Fruit fly (Drosophila melanogaster) whole organism, embryonic: ENCODE measurements around the gene CG12182.

ENCODE experiments used
- Atf-2 ChIP-seq: fragments of 200-800 bp; sonication (Bioruptor generic); optimal IDR thresholded peaks from 2 replicates; lab custom pipeline; 2016; ENCODE audit warnings: missing biosample characterization, missing genetic modification characterization
- Atf6 ChIP-seq: fragments of 200-800 bp; sonication (Bioruptor generic); IDR thresholded peaks from 2 replicates; pipeline ENCODE4 v1.3.6; 2022; ENCODE audit warnings: missing biosample characterization, missing genetic modification characterization
- CG10959 ChIP-seq: fragments of 200-800 bp; sonication (Bioruptor generic); IDR thresholded peaks from 2 replicates; pipeline ENCODE4 v1.3.6; 2022; ENCODE audit warnings: missing biosample characterization, missing genetic modification characterization
- CG10979 ChIP-seq: fragments of 200-800 bp; sonication (Bioruptor generic); optimal IDR thresholded peaks from 2 replicates; lab custom pipeline; 2018; ENCODE audit warnings: missing biosample characterization, mild to moderate bottlenecking, missing genetic modification characterization, moderate library complexity
- CG11504 ChIP-seq: fragments of 200-800 bp; sonication (Bioruptor generic); optimal IDR thresholded peaks from 3 replicates; lab custom pipeline; 2019; ENCODE audit warnings: missing biosample characterization, mild to moderate bottlenecking, missing genetic modification characterization, moderate library complexity
- CG12071 ChIP-seq: fragments of 200-800 bp; sonication (Bioruptor generic); optimal IDR thresholded peaks from 3 replicates; lab custom pipeline; 2018; ENCODE audit warnings: missing biosample characterization, mild to moderate bottlenecking, missing genetic modification characterization
- CG12744 ChIP-seq: fragments of 200-800 bp; sonication (Bioruptor generic); optimal IDR thresholded peaks from 2 replicates; lab custom pipeline; 2016; ENCODE audit warnings: missing biosample characterization, missing genetic modification characterization
- CG13424 ChIP-seq: fragments of 200-800 bp; sonication (Bioruptor generic); optimal IDR thresholded peaks from 2 replicates; lab custom pipeline; 2019; ENCODE audit warnings: missing biosample characterization, mild to moderate bottlenecking, missing genetic modification characterization, moderate library complexity
- CG14050 ChIP-seq: fragments of 200-800 bp; sonication (Bioruptor generic); IDR thresholded peaks from 3 replicates; pipeline ENCODE4 v1.3.6; 2022; ENCODE audit warnings: missing biosample characterization, missing genetic modification characterization
- CG14710 ChIP-seq: fragments of 200-800 bp; sonication (Bioruptor generic); optimal IDR thresholded peaks from 3 replicates; lab custom pipeline; 2019; ENCODE audit warnings: missing biosample characterization, mild to moderate bottlenecking, missing genetic modification characterization, moderate library complexity
- CG1603 ChIP-seq: fragments of 200-800 bp; sonication (Bioruptor generic); optimal IDR thresholded peaks from 2 replicates; lab custom pipeline; 2019; ENCODE audit warnings: missing biosample characterization, mild to moderate bottlenecking, missing genetic modification characterization, moderate library complexity
- CG1832 ChIP-seq: fragments of 200-800 bp; sonication (Bioruptor generic); optimal IDR thresholded peaks from 2 replicates; lab custom pipeline; 2017; ENCODE audit warnings: missing biosample characterization, mild to moderate bottlenecking, missing genetic modification characterization, inconsistent platforms
- CG2116 ChIP-seq: fragments of 200-800 bp; sonication (Bioruptor generic); optimal IDR thresholded peaks from 3 replicates; lab custom pipeline; 2018; ENCODE audit warnings: missing biosample characterization, mild to moderate bottlenecking, missing genetic modification characterization
- CG32772 ChIP-seq: fragments of 200-800 bp; sonication (Bioruptor generic); IDR thresholded peaks from 2 replicates; pipeline ENCODE4 v1.3.6; 2022; ENCODE audit warnings: missing biosample characterization, missing genetic modification characterization
- CG3995 ChIP-seq: fragments of 200-800 bp; sonication (Bioruptor generic); optimal IDR thresholded peaks from 3 replicates; lab custom pipeline; 2016; ENCODE audit warnings: missing biosample characterization, missing genetic modification characterization
- CG4730 ChIP-seq: fragments of 200-800 bp; sonication (Bioruptor generic); IDR thresholded peaks from 2 replicates; pipeline ENCODE4 v1.3.6; 2022; ENCODE audit warnings: missing biosample characterization, missing genetic modification characterization
- CG5245 ChIP-seq: fragments of 200-800 bp; sonication (Bioruptor generic); optimal IDR thresholded peaks from 3 replicates; lab custom pipeline; 2016; ENCODE audit warnings: missing biosample characterization, missing genetic modification characterization
- CG8388 ChIP-seq: fragments of 200-800 bp; sonication (Bioruptor generic); optimal IDR thresholded peaks from 2 replicates; lab custom pipeline; 2019; ENCODE audit warnings: missing biosample characterization, mild to moderate bottlenecking, missing genetic modification characterization, moderate library complexity
- CG9797 ChIP-seq: fragments of 200-800 bp; sonication (Bioruptor generic); optimal IDR thresholded peaks from 3 replicates; lab custom pipeline; 2018; ENCODE audit warnings: missing biosample characterization, mild to moderate bottlenecking, missing genetic modification characterization
- Deaf1 ChIP-seq: fragments of 200-800 bp; optimal IDR thresholded peaks from 3 replicates; lab custom pipeline; 2019; ENCODE audit warnings: missing biosample characterization, mild to moderate bottlenecking, missing genetic modification characterization, moderate library complexity
- Dip2 ChIP-seq: fragments of 200-800 bp; sonication (Bioruptor generic); IDR thresholded peaks from 2 replicates; pipeline ENCODE4 v1.3.6; 2022; ENCODE audit warnings: missing biosample characterization, missing genetic modification characterization
- E2f2 ChIP-seq: fragments of 200-800 bp; sonication (Bioruptor generic); IDR thresholded peaks from 2 replicates; pipeline ENCODE4 v1.3.6; 2022; ENCODE audit warnings: missing biosample characterization, missing genetic modification characterization
- HLH3B ChIP-seq: fragments of 200-800 bp; sonication (Bioruptor generic); IDR thresholded peaks from 2 replicates; pipeline ENCODE4 v1.3.6; 2022; ENCODE audit warnings: missing biosample characterization, missing genetic modification characterization
- HmgD ChIP-seq: fragments of 200-800 bp; sonication (Bioruptor generic); optimal IDR thresholded peaks from 3 replicates; lab custom pipeline; 2016; ENCODE audit warnings: missing biosample characterization, missing genetic modification characterization
- Hr3 ChIP-seq: fragments of 200-800 bp; sonication (Bioruptor generic); optimal IDR thresholded peaks from 3 replicates; lab custom pipeline; 2016; ENCODE audit warnings: missing biosample characterization, missing genetic modification characterization
- Hr39 ChIP-seq: fragments of >200 bp; optimal IDR thresholded peaks from 2 replicates; lab custom pipeline; 2017
- Max ChIP-seq: fragments of 200-800 bp; sonication (Bioruptor generic); optimal IDR thresholded peaks from 2 replicates; lab custom pipeline; 2016; ENCODE audit warnings: missing biosample characterization, mild to moderate bottlenecking, missing genetic modification characterization
- NC2α ChIP-seq: fragments of 200-800 bp; sonication (Bioruptor generic); optimal IDR thresholded peaks from 2 replicates; lab custom pipeline; 2016; ENCODE audit warnings: missing biosample characterization, missing genetic modification characterization
- NFAT ChIP-seq: fragments of 200-800 bp; sonication (Bioruptor generic); IDR thresholded peaks from 2 replicates; pipeline ENCODE4 v1.3.6; 2022; ENCODE audit warnings: missing biosample characterization, missing genetic modification characterization
- Nf-YA ChIP-seq: fragments of 200-800 bp; sonication (Bioruptor generic); IDR thresholded peaks from 2 replicates; pipeline ENCODE4 v1.3.6; 2022; ENCODE audit warnings: missing biosample characterization, missing genetic modification characterization
- Oaz ChIP-seq: fragments of 200-800 bp; sonication (Bioruptor generic); IDR thresholded peaks from 2 replicates; pipeline ENCODE4 v1.3.6; 2022; ENCODE audit warnings: missing biosample characterization, missing genetic modification characterization
- Scr ChIP-seq: fragments of 200-800 bp; sonication (Bioruptor generic); IDR thresholded peaks from 2 replicates; pipeline ENCODE4 v1.3.6; 2022; ENCODE audit warnings: missing biosample characterization, missing genetic modification characterization; ENCODE audit not compliant: partially characterized antibody
- Vsx1 ChIP-seq: fragments of 200-800 bp; sonication (Bioruptor generic); optimal IDR thresholded peaks from 2 replicates; lab custom pipeline; 2017; ENCODE audit warnings: missing biosample characterization, mild to moderate bottlenecking, missing genetic modification characterization, missing genetic modification reagents
- Xbp1 ChIP-seq: fragments of 200-800 bp; sonication (Bioruptor generic); optimal IDR thresholded peaks from 3 replicates; lab custom pipeline; 2016; ENCODE audit warnings: missing biosample characterization, mild to moderate bottlenecking, missing genetic modification characterization
- ac ChIP-seq: fragments of 200-800 bp; sonication (Bioruptor generic); optimal IDR thresholded peaks from 3 replicates; lab custom pipeline; 2017; ENCODE audit warnings: missing biosample characterization, mild to moderate bottlenecking, missing genetic modification characterization
- ato ChIP-seq: fragments of 200-800 bp; sonication (Bioruptor generic); IDR thresholded peaks from 2 replicates; pipeline ENCODE4 v1.3.6; 2022; ENCODE audit warnings: missing biosample characterization, missing genetic modification characterization; ENCODE audit not compliant: partially characterized antibody
- bowl ChIP-seq: fragments of 200-800 bp; sonication (Bioruptor generic); IDR thresholded peaks from 2 replicates; pipeline ENCODE4 v1.3.6; 2022; ENCODE audit warnings: missing biosample characterization, missing genetic modification characterization
- ci ChIP-seq: fragments of 200-800 bp; sonication (Bioruptor generic); IDR thresholded peaks from 3 replicates; pipeline ENCODE4 v1.3.6; 2022; ENCODE audit warnings: missing biosample characterization, missing genetic modification characterization
- croc ChIP-seq: fragments of 200-800 bp; sonication (Bioruptor generic); conservative IDR thresholded peaks from 3 replicates; pipeline ENCODE4 v1.3.6; 2022; ENCODE audit warnings: missing biosample characterization, missing genetic modification characterization
- cwo ChIP-seq: fragments of 200-800 bp; sonication (Bioruptor generic); optimal IDR thresholded peaks from 3 replicates; lab custom pipeline; 2017; ENCODE audit warnings: missing biosample characterization, missing genetic modification characterization, mild to moderate bottlenecking, moderate library complexity, missing genetic modification reagents
- dati ChIP-seq: fragments of 200-800 bp; sonication (Bioruptor generic); IDR thresholded peaks from 2 replicates; pipeline ENCODE4 v1.3.6; 2022; ENCODE audit warnings: missing biosample characterization, missing genetic modification characterization
- dmrt99B ChIP-seq: fragments of 200-800 bp; sonication (Bioruptor generic); optimal IDR thresholded peaks from 2 replicates; lab custom pipeline; 2018; ENCODE audit warnings: missing biosample characterization, mild to moderate bottlenecking, missing genetic modification characterization, moderate library complexity
- ftz-f1 ChIP-seq: fragments of 200-800 bp; sonication (Bioruptor generic); optimal IDR thresholded peaks from 2 replicates; lab custom pipeline; 2016; ENCODE audit warnings: missing biosample characterization, missing genetic modification characterization
- hb ChIP-seq: fragments of 200-800 bp; sonication (Bioruptor generic); IDR thresholded peaks from 3 replicates; pipeline ENCODE4 v1.3.6; 2022; ENCODE audit warnings: missing biosample characterization, missing genetic modification characterization; ENCODE audit not compliant: partially characterized antibody
- ind ChIP-seq: fragments of 200-800 bp; sonication (Bioruptor generic); optimal IDR thresholded peaks from 3 replicates; lab custom pipeline; 2016; ENCODE audit warnings: missing biosample characterization, missing genetic modification characterization
- jing ChIP-seq: fragments of 200-800 bp; sonication (Bioruptor generic); optimal IDR thresholded peaks from 2 replicates; lab custom pipeline; 2018; ENCODE audit warnings: missing biosample characterization, mild to moderate bottlenecking, missing genetic modification characterization
- pan ChIP-seq, 4 experiments: fragments of >200 bp in 3 of 4; fragments of 200-800 bp in 1 of 4; sonication (Bioruptor generic) in 1 of 4; optimal IDR thresholded peaks in 3 of 4; IDR thresholded peaks in 1 of 4; 2 replicates each; pipeline versions ENCODE4 v1.3.6 to Lab custom; 2017 to 2022; ENCODE audit warnings: missing biosample characterization in 2 of 4, missing genetic modification characterization in 2 of 4, mixed read lengths in 1 of 4
- repo ChIP-seq: fragments of 200-800 bp; sonication (Bioruptor generic); optimal IDR thresholded peaks from 2 replicates; lab custom pipeline; 2016; ENCODE audit warnings: missing biosample characterization, missing genetic modification characterization
- schlank ChIP-seq: fragments of 200-800 bp; sonication (Bioruptor generic); optimal IDR thresholded peaks from 2 replicates; lab custom pipeline; 2018; ENCODE audit warnings: missing biosample characterization, mild to moderate bottlenecking, missing genetic modification characterization

CG12182 gene

DNA sequence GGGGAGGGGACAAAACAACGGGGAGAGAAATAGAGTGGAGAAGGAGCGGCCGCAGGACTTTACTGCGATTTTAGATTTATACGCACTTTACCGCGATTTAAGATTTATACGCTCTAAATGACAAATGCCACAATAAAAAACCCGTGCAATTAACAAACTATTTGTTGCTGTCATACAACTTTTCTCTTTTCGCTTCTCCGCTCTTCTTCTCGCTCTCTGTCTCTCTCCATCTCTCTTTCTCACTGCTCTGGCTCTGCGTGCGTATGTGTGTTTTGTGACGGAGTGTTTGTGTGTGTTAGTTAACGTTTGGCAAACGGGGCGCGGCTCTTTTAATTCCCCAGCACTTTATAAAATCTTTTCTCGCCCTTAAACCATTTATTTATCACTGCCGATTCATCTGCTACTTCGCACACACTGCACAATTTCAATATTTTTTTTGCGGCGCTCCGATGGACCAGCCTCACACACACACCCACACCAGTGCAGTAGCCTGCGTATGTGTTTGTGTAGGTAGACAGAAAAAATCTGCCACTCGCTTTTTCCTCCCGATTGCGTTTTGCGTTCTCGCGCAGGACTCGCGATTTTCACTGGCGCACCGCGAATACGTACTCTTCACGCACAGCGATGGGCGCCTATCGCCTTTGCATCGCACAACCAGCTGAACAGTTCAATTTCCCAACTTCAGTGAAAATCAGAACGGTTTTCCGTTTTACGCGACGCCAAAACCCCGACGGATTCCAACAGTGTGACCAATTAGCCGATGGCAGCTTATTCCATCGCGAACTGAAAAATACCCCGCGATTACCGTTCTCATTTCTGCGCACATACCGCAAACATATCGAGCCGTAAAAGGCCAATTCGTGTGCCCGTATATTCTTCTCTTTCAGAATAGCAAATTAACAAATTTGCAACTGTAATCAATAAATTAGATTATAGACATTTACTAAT lies 13.3 kb downstream of the CG12182 start, which contains the start of gene msn:
Gene msn, minus strand, starts transcription at position 747 of the 948 bp plus-strand sequence.
- TF ChIP-seq jing (GFP tag; lab: Kevin White, UChicago) (no peak), CG1832 (GFP tag; lab: Kevin White, UChicago) (peak; percentile 47), dmrt99B (no peak), pan (optimal IDR thresholded peaks at IDR 0.05; lab: Kevin White, UChicago) (no peak), pan (GFP tag; optimal IDR thresholded peaks at IDR 0.05 in 1 of 2, IDR thresholded peaks at IDR 0.05 in 1 of 2) (peak in 1 of 2 experiments; percentile 50), Deaf1 (peak; percentile 57), CG10979 (tag; lab: Kevin White, UChicago) (no peak), dati (no peak), ind (no peak), CG11504 (tag; lab: Kevin White, UChicago) (no peak), Scr (GFP tag; lab: Robert Waterston, UW) (peak; percentile 41), croc (GFP tag; lab: Robert Waterston, UW) (no peak), CG13424 (tag; lab: Kevin White, UChicago) (no peak), Hr39 (no peak), schlank (tag; lab: Kevin White, UChicago) (no peak), bowl (no peak), CG9797 (peak; percentile 91), hb (GFP tag; lab: Robert Waterston, UW) (no peak; the same call in 2 of the 3 replicates), HmgD (GFP tag; lab: Kevin White, UChicago) (peak; percentile 55), cwo (GFP tag; lab: Kevin White, UChicago) (no peak), E2f2 (GFP tag; lab: Robert Waterston, UW) (peak; percentile 30), Dip2 (GFP tag; lab: Robert Waterston, UW) (no peak), CG5245 (GFP tag; lab: Kevin White, UChicago) (no peak), CG14050 (GFP tag; lab: Robert Waterston, UW) (no peak), CG8388 (GFP tag; lab: Kevin White, UChicago) (no peak), CG14710 (tag; lab: Kevin White, UChicago) (no peak), ato (peak; percentile 39; the same call in 1 of the 2 replicates), HLH3B (GFP tag; lab: Robert Waterston, UW) (no peak), ac (peak; percentile 19), Hr3 (GFP tag; lab: Kevin White, UChicago) (no peak), Nf-YA (no peak), NFAT (GFP tag; lab: Robert Waterston, UW) (peak; percentile 43; the same call in 1 of the 2 replicates), CG32772 (GFP tag; lab: Robert Waterston, UW) (no peak), ftz-f1 (GFP tag; lab: Kevin White, UChicago) (no peak), repo (peak; percentile 40), ci (GFP tag; lab: Robert Waterston, UW) (peak; percentile 65; the same call in 2 of the 3 replicates), CG12071 (peak; percentile 58), CG2116 (GFP tag; lab: Kevin White, UChicago) (peak; percentile 55), Vsx1 (GFP tag; lab: Kevin White, UChicago) (no peak), Atf6 (peak; percentile 52; the same call in 1 of the 2 replicates), Oaz (GFP tag; lab: Robert Waterston, UW) (no peak), NC2α (GFP tag; lab: Kevin White, UChicago) (no peak), CG3995 (GFP tag; lab: Kevin White, UChicago) (no peak), CG4730 (no peak), CG12744 (GFP tag; lab: Kevin White, UChicago) (no peak), Max (GFP tag; lab: Kevin White, UChicago) (no peak), CG1603 (peak; percentile 68), Xbp1 (GFP tag; lab: Kevin White, UChicago) (no peak), Atf-2 (GFP tag; lab: Kevin White, UChicago) (no peak), CG10959 (GFP tag; lab: Robert Waterston, UW) (no peak)
